Fruit fly (Drosophila melanogaster) whole organism, embryonic: ENCODE measurements around the gene CG15577.

Source experiments
- Asciz ChIP-seq: fragments of 200-800 bp; sonication (Bioruptor generic); optimal IDR thresholded peaks from 2 replicates; lab custom pipeline; 2017; ENCODE audit warnings: missing biosample characterization, mild to moderate bottlenecking, missing genetic modification characterization, missing genetic modification reagents
- Bteb2 ChIP-seq: fragments of 200-800 bp; sonication (Bioruptor generic); optimal IDR thresholded peaks from 2 replicates; lab custom pipeline; 2016; ENCODE audit warnings: missing biosample characterization, missing genetic modification characterization
- CG10147 ChIP-seq: fragments of 200-800 bp; sonication (Bioruptor generic); optimal IDR thresholded peaks from 2 replicates; lab custom pipeline; 2019; ENCODE audit warnings: missing biosample characterization, mild to moderate bottlenecking, missing genetic modification characterization, moderate library complexity
- CG10209 ChIP-seq: fragments of 200-800 bp; sonication (Bioruptor generic); optimal IDR thresholded peaks from 3 replicates; lab custom pipeline; 2017; ENCODE audit warnings: missing biosample characterization, mild to moderate bottlenecking, missing genetic modification characterization, missing genetic modification reagents
- CG10654 ChIP-seq: fragments of 200-800 bp; sonication (Bioruptor generic); optimal IDR thresholded peaks from 2 replicates; lab custom pipeline; 2016; ENCODE audit warnings: missing biosample characterization, missing genetic modification characterization
- CG12071 ChIP-seq: fragments of 200-800 bp; sonication (Bioruptor generic); optimal IDR thresholded peaks from 3 replicates; lab custom pipeline; 2018; ENCODE audit warnings: missing biosample characterization, mild to moderate bottlenecking, missing genetic modification characterization
- CG12236 ChIP-seq: fragments of 200-800 bp; sonication (Bioruptor generic); optimal IDR thresholded peaks from 2 replicates; lab custom pipeline; 2016; ENCODE audit warnings: missing biosample characterization, missing genetic modification characterization
- CG12659 ChIP-seq: fragments of 200-800 bp; sonication (Bioruptor generic); optimal IDR thresholded peaks from 3 replicates; lab custom pipeline; 2017; ENCODE audit warnings: mild to moderate bottlenecking, missing biosample characterization, missing genetic modification reagents, missing genetic modification characterization
- CG13624 ChIP-seq: fragments of 200-800 bp; sonication (Bioruptor generic); optimal IDR thresholded peaks from 2 replicates; lab custom pipeline; 2016; ENCODE audit warnings: missing biosample characterization, missing genetic modification characterization
- CG14441 ChIP-seq: fragments of 200-800 bp; sonication (Bioruptor generic); IDR thresholded peaks from 2 replicates; pipeline ENCODE4 v1.3.6; 2022; ENCODE audit warnings: missing biosample characterization, missing genetic modification characterization
- CG15011 ChIP-seq: fragments of 200-800 bp; sonication (Bioruptor generic); optimal IDR thresholded peaks from 3 replicates; lab custom pipeline; 2018; ENCODE audit warnings: missing biosample characterization, mild to moderate bottlenecking, missing genetic modification characterization
- CG17361 ChIP-seq: fragments of 200-800 bp; sonication (Bioruptor generic); IDR thresholded peaks from 3 replicates; pipeline ENCODE4 v1.3.6; 2022; ENCODE audit warnings: missing biosample characterization, missing genetic modification characterization
- CG17568 ChIP-seq: fragments of 200-800 bp; sonication (Bioruptor generic); optimal IDR thresholded peaks from 2 replicates; lab custom pipeline; 2018; ENCODE audit warnings: missing biosample characterization, mild to moderate bottlenecking, missing genetic modification characterization, moderate library complexity
- CG2120 ChIP-seq: fragments of 200-800 bp; sonication (Bioruptor generic); optimal IDR thresholded peaks from 3 replicates; lab custom pipeline; 2016; ENCODE audit warnings: missing biosample characterization, missing genetic modification characterization
- CG33213 ChIP-seq: fragments of 200-800 bp; sonication (Bioruptor generic); optimal IDR thresholded peaks from 3 replicates; lab custom pipeline; 2016; ENCODE audit warnings: missing biosample characterization, missing genetic modification characterization
- CG6765 ChIP-seq: fragments of 200-800 bp; sonication (Bioruptor generic); optimal IDR thresholded peaks from 3 replicates; lab custom pipeline; 2017; ENCODE audit warnings: missing biosample characterization, mild to moderate bottlenecking, missing genetic modification characterization
- CG7786 ChIP-seq: fragments of 200-800 bp; sonication (Bioruptor generic); optimal IDR thresholded peaks from 2 replicates; lab custom pipeline; 2016; ENCODE audit warnings: missing biosample characterization, missing genetic modification characterization
- CG7839 ChIP-seq: fragments of 200-800 bp; sonication (Bioruptor generic); optimal IDR thresholded peaks from 3 replicates; lab custom pipeline; 2018; ENCODE audit warnings: missing biosample characterization, mild to moderate bottlenecking, missing genetic modification characterization, moderate library complexity
- CG8924 ChIP-seq: fragments of 200-800 bp; optimal IDR thresholded peaks from 3 replicates; lab custom pipeline; 2019; ENCODE audit warnings: missing biosample characterization, mild to moderate bottlenecking, missing genetic modification characterization, moderate library complexity
- D19A ChIP-seq: fragments of 200-800 bp; optimal IDR thresholded peaks from 3 replicates; lab custom pipeline; 2019; ENCODE audit warnings: missing biosample characterization, mild to moderate bottlenecking, missing genetic modification characterization, moderate library complexity
- Deaf1 ChIP-seq: fragments of 200-800 bp; optimal IDR thresholded peaks from 3 replicates; lab custom pipeline; 2019; ENCODE audit warnings: missing biosample characterization, mild to moderate bottlenecking, missing genetic modification characterization, moderate library complexity
- Dip2 ChIP-seq: fragments of 200-800 bp; sonication (Bioruptor generic); IDR thresholded peaks from 2 replicates; pipeline ENCODE4 v1.3.6; 2022; ENCODE audit warnings: missing biosample characterization, missing genetic modification characterization
- Fer2 ChIP-seq: fragments of 200-800 bp; sonication (Bioruptor generic); optimal IDR thresholded peaks from 2 replicates; lab custom pipeline; 2018; ENCODE audit warnings: missing biosample characterization, mild to moderate bottlenecking, missing genetic modification characterization, moderate library complexity
- Fer3 ChIP-seq: fragments of 200-800 bp; sonication (Bioruptor generic); optimal IDR thresholded peaks from 2 replicates; lab custom pipeline; 2018; ENCODE audit warnings: missing biosample characterization, mild to moderate bottlenecking, missing genetic modification characterization, moderate library complexity
- Gsc ChIP-seq: fragments of 200-800 bp; sonication (Bioruptor generic); IDR thresholded peaks from 2 replicates; pipeline ENCODE4 v1.3.6; 2022; ENCODE audit warnings: missing biosample characterization, missing genetic modification characterization
- Hand ChIP-seq: fragments of 200-800 bp; sonication (Bioruptor generic); optimal IDR thresholded peaks from 2 replicates; lab custom pipeline; 2017; ENCODE audit warnings: mild to moderate bottlenecking, missing biosample characterization, missing genetic modification reagents, missing genetic modification characterization
- Hr39 ChIP-seq: fragments of >200 bp; optimal IDR thresholded peaks from 2 replicates; lab custom pipeline; 2017
- Jarid2 ChIP-seq: fragments of 200-800 bp; sonication (Bioruptor generic); optimal IDR thresholded peaks from 3 replicates; lab custom pipeline; 2017; ENCODE audit warnings: mild to moderate bottlenecking, missing biosample characterization, missing genetic modification reagents, missing genetic modification characterization
- NC2β ChIP-seq: fragments of 200-800 bp; sonication (Bioruptor generic); optimal IDR thresholded peaks from 2 replicates; lab custom pipeline; 2016; ENCODE audit warnings: missing biosample characterization, missing genetic modification characterization
- Neu2 ChIP-seq: fragments of 200-800 bp; sonication (Bioruptor generic); optimal IDR thresholded peaks from 3 replicates; lab custom pipeline; 2016; ENCODE audit warnings: missing biosample characterization, missing genetic modification characterization, borderline replicate concordance
- Ptx1 ChIP-seq: fragments of 200-800 bp; sonication (Bioruptor generic); IDR thresholded peaks from 2 replicates; pipeline ENCODE4 v1.3.6; 2022; ENCODE audit warnings: missing biosample characterization, missing genetic modification characterization
- Trl ChIP-seq, 3 experiments: fragments of >200 bp in 2 of 3; fragments of 200-800 bp in 1 of 3; sonication (Bioruptor generic) in 1 of 3; optimal IDR thresholded peaks; 2 replicates in 1 of 3; 3 replicates in 2 of 3; lab custom pipeline; 2016 to 2017; ENCODE audit warnings: missing biosample characterization in 1 of 3, missing genetic modification characterization in 1 of 3
- YL-1 ChIP-seq: fragments of 200-800 bp; sonication (Bioruptor generic); optimal IDR thresholded peaks from 3 replicates; lab custom pipeline; 2017; ENCODE audit warnings: missing biosample characterization, mild to moderate bottlenecking, missing genetic modification characterization
- amos ChIP-seq: fragments of 200-800 bp; sonication (Bioruptor generic); IDR thresholded peaks from 2 replicates; pipeline ENCODE4 v1.3.6; 2022; ENCODE audit warnings: missing biosample characterization, missing genetic modification characterization; ENCODE audit not compliant: partially characterized antibody
- bcd ChIP-seq: fragments of 200-800 bp; sonication (Bioruptor generic); optimal IDR thresholded peaks from 2 replicates; lab custom pipeline; 2017; ENCODE audit warnings: missing biosample characterization, mild to moderate bottlenecking, missing genetic modification characterization
- ci ChIP-seq: fragments of 200-800 bp; sonication (Bioruptor generic); IDR thresholded peaks from 3 replicates; pipeline ENCODE4 v1.3.6; 2022; ENCODE audit warnings: missing biosample characterization, missing genetic modification characterization
- emc ChIP-seq: fragments of 200-800 bp; sonication (Bioruptor generic); optimal IDR thresholded peaks from 2 replicates; lab custom pipeline; 2016; ENCODE audit warnings: missing biosample characterization, missing genetic modification characterization
- ken ChIP-seq: fragments of 200-800 bp; sonication (Bioruptor generic); IDR thresholded peaks from 3 replicates; pipeline ENCODE4 v1.3.6; 2022; ENCODE audit warnings: missing biosample characterization, missing genetic modification characterization
- kni ChIP-seq: fragments of 200-800 bp; sonication (Bioruptor generic); optimal IDR thresholded peaks from 3 replicates; lab custom pipeline; 2017; ENCODE audit warnings: mild to moderate bottlenecking, missing biosample characterization, missing genetic modification reagents, missing genetic modification characterization
- maf-S ChIP-seq: fragments of 200-800 bp; sonication (Bioruptor generic); optimal IDR thresholded peaks from 2 replicates; lab custom pipeline; 2016; ENCODE audit warnings: missing biosample characterization, missing genetic modification characterization
- onecut ChIP-seq: fragments of 200-800 bp; sonication (Bioruptor generic); IDR thresholded peaks from 2 replicates; pipeline ENCODE4 v1.3.6; 2022; ENCODE audit warnings: missing biosample characterization, missing genetic modification characterization
- repo ChIP-seq: fragments of 200-800 bp; sonication (Bioruptor generic); optimal IDR thresholded peaks from 2 replicates; lab custom pipeline; 2016; ENCODE audit warnings: missing biosample characterization, missing genetic modification characterization
- sens ChIP-seq: fragments of 200-800 bp; sonication (Bioruptor generic); peaks from one replicate; lab custom pipeline; 2016; ENCODE audit warnings: missing biosample characterization, missing genetic modification characterization
- stwl ChIP-seq: fragments of 200-800 bp; sonication (Bioruptor generic); optimal IDR thresholded peaks from 3 replicates; lab custom pipeline; 2018; ENCODE audit warnings: missing biosample characterization, mild to moderate bottlenecking, missing genetic modification characterization, moderate library complexity
- unpg ChIP-seq: fragments of 200-800 bp; sonication (Bioruptor generic); optimal IDR thresholded peaks from 3 replicates; lab custom pipeline; 2018; ENCODE audit warnings: missing biosample characterization, mild to moderate bottlenecking, missing genetic modification characterization, moderate library complexity
- vfl ChIP-seq: fragments of 200-800 bp; sonication (Bioruptor generic); optimal IDR thresholded peaks from 2 replicates; lab custom pipeline; 2016; ENCODE audit warnings: missing biosample characterization, missing genetic modification characterization
- wek ChIP-seq: fragments of 200-800 bp; sonication (Bioruptor generic); optimal IDR thresholded peaks from 3 replicates; lab custom pipeline; 2018; ENCODE audit warnings: missing biosample characterization, mild to moderate bottlenecking, missing genetic modification characterization, moderate library complexity
- z ChIP-seq: fragments of 200-800 bp; sonication (Bioruptor generic); IDR thresholded peaks from 3 replicates; pipeline ENCODE4 v1.3.6; 2022; ENCODE audit warnings: missing biosample characterization, missing genetic modification characterization
- zen ChIP-seq: fragments of 200-800 bp; sonication (Bioruptor generic); optimal IDR thresholded peaks from 3 replicates; lab custom pipeline; 2018; ENCODE audit warnings: missing biosample characterization, mild to moderate bottlenecking, missing genetic modification characterization, moderate library complexity
- zf30C ChIP-seq: fragments of 200-800 bp; sonication (Bioruptor generic); optimal IDR thresholded peaks from 3 replicates; lab custom pipeline; 2018; ENCODE audit warnings: missing biosample characterization, mild to moderate bottlenecking, missing genetic modification characterization
- zfh2 ChIP-seq: fragments of 200-800 bp; sonication (Bioruptor generic); optimal IDR thresholded peaks from 2 replicates; lab custom pipeline; 2016; ENCODE audit warnings: missing biosample characterization, missing genetic modification characterization

CG15577 gene

DNA sequence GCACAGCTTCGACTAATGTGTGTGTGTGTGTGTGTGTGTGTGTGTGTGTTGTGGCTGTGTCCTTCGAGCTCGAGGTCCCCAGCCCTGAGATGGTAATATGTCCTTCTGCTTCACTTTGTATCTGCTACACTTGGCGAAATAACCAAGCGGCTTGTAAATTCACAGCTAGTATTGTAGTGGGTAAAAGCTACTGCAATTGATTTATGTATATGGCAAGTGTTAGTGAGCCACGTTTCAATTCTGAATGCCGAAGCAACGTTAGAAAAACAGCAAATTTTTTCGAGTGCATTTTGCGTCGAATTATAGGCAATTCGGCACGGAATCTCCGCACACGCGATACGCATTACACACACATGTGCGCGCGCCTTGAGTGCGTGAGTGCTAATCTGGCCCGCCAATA lies 14.1 kb downstream of the CG15577 start:
- peak; percentile 32 for TF ChIP-seq Hand (GFP tag; lab: Kevin White, UChicago)
- peak; percentile 53 for TF ChIP-seq unpg (GFP tag; lab: Kevin White, UChicago)
- TF ChIP-seq Ptx1: peak; percentile 47; the same call in 1 of the 2 replicates
- peak; percentile 52 for TF ChIP-seq onecut
- peak; percentile 40; the same call in 1 of the 3 replicates for TF ChIP-seq CG17361 (GFP tag; lab: Robert Waterston, UW)
- TF ChIP-seq CG17568 (GFP tag; lab: Kevin White, UChicago): no peak
- no peak for TF ChIP-seq CG10654 (GFP tag; lab: Kevin White, UChicago)
- TF ChIP-seq CG12659 (GFP tag; lab: Kevin White, UChicago): peak; percentile 21
- no peak for TF ChIP-seq YL-1 (GFP tag; lab: Kevin White, UChicago)
- peak; percentile 22 for TF ChIP-seq Asciz (GFP tag; lab: Kevin White, UChicago)
- no peak for TF ChIP-seq Jarid2
- TF ChIP-seq zen (tag; lab: Kevin White, UChicago): peak; percentile 44
- no peak for TF ChIP-seq Fer2 (tag; lab: Kevin White, UChicago)
- peak; percentile 37 for TF ChIP-seq CG10209 (GFP tag; lab: Kevin White, UChicago)
- no peak for TF ChIP-seq ken (GFP tag; lab: Robert Waterston, UW)
- peak; percentile 35 for TF ChIP-seq repo (GFP tag; lab: Kevin White, UChicago)
- TF ChIP-seq CG10147 (GFP tag; lab: Kevin White, UChicago): peak; percentile 35
- no peak for TF ChIP-seq Hr39 (lab: Kevin White, UChicago)
- peak; percentile 87 for TF ChIP-seq sens (GFP tag; lab: Kevin White, UChicago)
- no peak for TF ChIP-seq CG15011 (GFP tag; lab: Kevin White, UChicago)
- no peak for TF ChIP-seq amos (GFP tag; lab: Robert Waterston, UW)
- no peak for TF ChIP-seq kni
- peak; percentile 71; the same call in 2 of the 3 replicates for TF ChIP-seq ci (GFP tag; lab: Robert Waterston, UW)
- TF ChIP-seq CG33213: no peak
- TF ChIP-seq emc (GFP tag; lab: Kevin White, UChicago): no peak
- TF ChIP-seq Dip2: no peak
- no peak for TF ChIP-seq Neu2 (GFP tag; lab: Kevin White, UChicago)
- peak; percentile 7 for TF ChIP-seq Deaf1
- TF ChIP-seq CG6765 (GFP tag; lab: Kevin White, UChicago): no peak
- no peak for TF ChIP-seq vfl (GFP tag; lab: Kevin White, UChicago)
- TF ChIP-seq zfh2 (GFP tag; lab: Kevin White, UChicago): peak; percentile 23
- TF ChIP-seq Gsc (GFP tag; lab: Robert Waterston, UW): no peak
- TF ChIP-seq zf30C (GFP tag; lab: Kevin White, UChicago): no peak
- TF ChIP-seq Trl (optimal IDR thresholded peaks at IDR 0.05; lab: Kevin White, UChicago): no peak
- TF ChIP-seq Trl (GFP tag; optimal IDR thresholded peaks at IDR 0.05; lab: Kevin White, UChicago): peak; percentile 28
- peak; percentile 51 for TF ChIP-seq bcd
- TF ChIP-seq wek (GFP tag; lab: Kevin White, UChicago): peak; percentile 22
- TF ChIP-seq stwl: no peak
- peak; percentile 43 for TF ChIP-seq CG12071 (GFP tag; lab: Kevin White, UChicago)
- TF ChIP-seq CG12236 (GFP tag; lab: Kevin White, UChicago): no peak
- peak; percentile 44; the same call in 1 of the 2 replicates for TF ChIP-seq CG14441 (GFP tag; lab: Robert Waterston, UW)
- peak; percentile 73 for TF ChIP-seq CG2120 (GFP tag; lab: Kevin White, UChicago)
- TF ChIP-seq z (GFP tag; lab: Robert Waterston, UW): no peak
- peak; percentile 22 for TF ChIP-seq D19A (tag; lab: Kevin White, UChicago)
- peak; percentile 39 for TF ChIP-seq CG8924 (tag; lab: Kevin White, UChicago)
- TF ChIP-seq CG7786 (GFP tag; lab: Kevin White, UChicago): peak; percentile 36
- peak; percentile 40 for TF ChIP-seq CG13624 (GFP tag; lab: Kevin White, UChicago)
- peak; percentile 64 for TF ChIP-seq Fer3
- no peak for TF ChIP-seq NC2β
- TF ChIP-seq maf-S: peak; percentile 4
- no peak for TF ChIP-seq Bteb2
- peak; percentile 68 for TF ChIP-seq CG7839 (tag; lab: Kevin White, UChicago)
